Fruit fly (Drosophila melanogaster): ENCODE results near the gene ChAT.

ChAT gene

dm6 chr3R:18681054-18681453 is 24.2 kb upstream of the ChAT start:
- peak; percentile 12 for TF ChIP-seq CG8478 (optimal IDR thresholded peaks at IDR 0.05)
- TF ChIP-seq CG33557 (GFP tag; optimal IDR thresholded peaks at IDR 0.05) = no peak
- no peak for TF ChIP-seq CG12071 (GFP tag; optimal IDR thresholded peaks at IDR 0.05)
- TF ChIP-seq Med (GFP tag) = peak; percentile 73
- TF ChIP-seq CG6272 (GFP tag; IDR thresholded peaks at IDR 0.05) = no peak
- no peak for TF ChIP-seq CG8290 (GFP tag; optimal IDR thresholded peaks at IDR 0.05)
- TF ChIP-seq CG8290 (tag; optimal IDR thresholded peaks at IDR 0.05) = no peak
- 0 out of 2 replicates have a peak, but pooled peaks have one; percentile 14 for TF ChIP-seq CG31224 (GFP tag; IDR thresholded peaks at IDR 0.05)
- TF ChIP-seq wor (GFP tag; IDR thresholded peaks at IDR 0.05) = no peak
- no peak for TF ChIP-seq zf30C (GFP tag; optimal IDR thresholded peaks at IDR 0.05)
- peak; percentile 51 for TF ChIP-seq E2f2 (GFP tag; IDR thresholded peaks at IDR 0.05)
- peak; percentile 2 for TF ChIP-seq Dp (GFP tag; optimal IDR thresholded peaks at IDR 0.05)
- no peak for TF ChIP-seq salm (tag; optimal IDR thresholded peaks at IDR 0.05)
- 0 out of 4 replicates have a peak, but pooled peaks have one; percentile 38 for TF ChIP-seq chinmo (GFP tag; IDR thresholded peaks at IDR 0.05; ENCODE audit: partially characterized antibody)
- no peak for TF ChIP-seq bowl (GFP tag; IDR thresholded peaks at IDR 0.05)
- TF ChIP-seq da (GFP tag; optimal IDR thresholded peaks at IDR 0.05) = no peak
- TF ChIP-seq ewg (GFP tag; optimal IDR thresholded peaks at IDR 0.05) = peak; percentile 26

dm6 chr3R:18692619-18693018 is 12.7 kb upstream of the ChAT start, which contains the start of gene Muc91C:
Gene Muc91C (minus strand): TSS chr3R:18692719.
- TF ChIP-seq sob (GFP tag; IDR thresholded peaks at IDR 0.05) (no peak), HLHmδ (GFP tag; optimal IDR thresholded peaks at IDR 0.05) (no peak), CrebB (tag; optimal IDR thresholded peaks at IDR 0.05) (no peak), CG17829 (tag; optimal IDR thresholded peaks at IDR 0.05) (no peak), Oaz (GFP tag; IDR thresholded peaks at IDR 0.05) (no peak), ranshi (GFP tag; IDR thresholded peaks at IDR 0.05) (no peak), cato (GFP tag; optimal IDR thresholded peaks at IDR 0.05; ENCODE audit: borderline replicate concordance) (no peak), H2.0 (GFP tag; IDR thresholded peaks at IDR 0.05) (no peak), CG7271 (tag; optimal IDR thresholded peaks at IDR 0.05) (no peak), CG11560 (tag; IDR thresholded peaks at IDR 0.05) (no peak), btn (GFP tag; optimal IDR thresholded peaks at IDR 0.05) (no peak), exex (tag; optimal IDR thresholded peaks at IDR 0.05) (no peak), Optix (GFP tag; IDR thresholded peaks at IDR 0.05) (no peak), insv (GFP tag; optimal IDR thresholded peaks at IDR 0.05) (no peak), fd3F (GFP tag; optimal IDR thresholded peaks at IDR 0.05) (no peak), bcd (GFP tag; optimal IDR thresholded peaks at IDR 0.05) (no peak)

DNA sequence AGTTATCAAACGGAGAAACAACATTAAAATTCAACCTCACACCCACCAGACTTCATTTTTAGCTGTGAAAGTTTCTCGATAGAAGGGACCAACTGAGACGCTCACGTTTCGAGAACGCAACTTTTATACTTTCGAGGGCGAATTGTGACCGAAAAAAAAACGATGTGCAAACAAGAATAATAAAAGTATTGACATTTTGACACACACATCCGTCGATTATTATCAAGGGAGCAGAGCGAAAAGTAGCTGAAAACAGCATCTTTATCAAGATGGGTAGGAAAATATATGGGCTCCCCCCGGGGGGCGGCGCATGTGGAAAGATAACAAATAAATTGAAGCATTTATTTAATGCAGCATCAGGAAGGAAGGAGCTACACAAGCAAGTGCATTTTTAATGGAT is 11.7 kb upstream of the ChAT start, which contains the start of gene CG14300:
Gene CG14300, minus strand, starts transcription at position 101 of the 400 bp plus-strand sequence.
- TF ChIP-seq NFAT (GFP tag; IDR thresholded peaks at IDR 0.05) (no peak), CG6272 (GFP tag; IDR thresholded peaks at IDR 0.05) (no peak), HLH3B (GFP tag; IDR thresholded peaks at IDR 0.05) (no peak), CG11723 (GFP tag; optimal IDR thresholded peaks at IDR 0.05) (no peak), row (GFP tag; IDR thresholded peaks at IDR 0.05) (no peak), CG7745 (tag; optimal IDR thresholded peaks at IDR 0.05) (no peak), Fer3 (tag; optimal IDR thresholded peaks at IDR 0.05) (no peak), CG6654 (GFP tag; optimal IDR thresholded peaks at IDR 0.05) (no peak), MESR4 (GFP tag; optimal IDR thresholded peaks at IDR 0.05) (no peak), vnd (GFP tag; IDR thresholded peaks at IDR 0.05; ENCODE audit: partially characterized antibody) (no peak), CG13424 (tag; optimal IDR thresholded peaks at IDR 0.05) (no peak)

Data from whole organism, embryonic.